Fruit fly (Drosophila melanogaster) whole organism, pupa: ENCODE data around the gene CG31300.

ENCODE experiments used
- CG12605 ChIP-seq: fragments of 200-800 bp; sonication (Bioruptor generic); IDR thresholded peaks from 2 replicates; pipeline ENCODE4 v1.3.6; 2022; ENCODE audit warnings: missing biosample characterization, missing genetic modification characterization
- CG14655 ChIP-seq: fragments of 200-800 bp; sonication (Bioruptor generic); optimal IDR thresholded peaks from 3 replicates; lab custom pipeline; 2017; ENCODE audit warnings: mild to moderate bottlenecking, missing biosample characterization, missing genetic modification reagents, missing genetic modification characterization
- CG15710 ChIP-seq: fragments of 200-800 bp; sonication (Bioruptor generic); optimal IDR thresholded peaks from 2 replicates; lab custom pipeline; 2018; ENCODE audit warnings: missing biosample characterization, mild to moderate bottlenecking, missing genetic modification characterization, moderate library complexity
- CG8159 ChIP-seq: fragments of 200-800 bp; sonication (Bioruptor generic); optimal IDR thresholded peaks from 3 replicates; lab custom pipeline; 2018; ENCODE audit warnings: missing biosample characterization, mild to moderate bottlenecking, missing genetic modification characterization, moderate library complexity
- D1 ChIP-seq: fragments of 200-800 bp; sonication (Bioruptor generic); optimal IDR thresholded peaks from 2 replicates; lab custom pipeline; 2018; ENCODE audit warnings: missing biosample characterization, mild to moderate bottlenecking, missing genetic modification characterization, moderate library complexity
- EcR ChIP-seq: fragments of 200-800 bp; sonication (Bioruptor generic); optimal IDR thresholded peaks from 3 replicates; lab custom pipeline; 2019; ENCODE audit warnings: missing biosample characterization, missing genetic modification characterization, mild to moderate bottlenecking, moderate library complexity, missing genetic modification reagents
- rn ChIP-seq: fragments of 200-800 bp; sonication (Bioruptor generic); IDR thresholded peaks from 2 replicates; pipeline ENCODE4 v1.3.6; 2022; ENCODE audit warnings: missing biosample characterization, missing genetic modification characterization

dm6 chr3R:25320051-25320705 is 36.8 kb downstream of the CG31300 start, which contains the start of gene CG10560:
- TF ChIP-seq CG14655 (GFP tag; lab: Kevin White, UChicago) = no peak
- TF ChIP-seq rn (GFP tag; lab: Robert Waterston, UW) = no peak
- TF ChIP-seq EcR = no peak
- TF ChIP-seq CG8159 (tag; lab: Kevin White, UChicago) = no peak
- TF ChIP-seq CG15710 = no peak
- TF ChIP-seq CG12605 (GFP tag; lab: Robert Waterston, UW) = no peak
- TF ChIP-seq D1 (tag; lab: Kevin White, UChicago) = no peak
